Worm (Caenorhabditis elegans) whole organism, early embryonic: ENCODE measurements around the gene dmd-4.
A peak's percentile ranks its signal among the peaks of the same experiment; 100 is the strongest.

Experiments
- B0310.2 ChIP-seq: sonication (generic microtip); optimal IDR thresholded peaks from 2 replicates; lab custom pipeline; 2016; ENCODE audit warnings: mild to moderate bottlenecking, missing genetic modification characterization, missing compliant biosample characterization
- F13C5.2 ChIP-seq: sonication (generic microtip); optimal IDR thresholded peaks from 2 replicates; lab custom pipeline; 2017; ENCODE audit warnings: mild to moderate bottlenecking, missing genetic modification characterization, inconsistent platforms, missing compliant biosample characterization
- aly-1 ChIP-seq: sonication (generic microtip); optimal IDR thresholded peaks from 2 replicates; lab custom pipeline; 2016; ENCODE audit warnings: missing genetic modification characterization, missing compliant biosample characterization
- ama-1 ChIP-seq: fragments of 150-350 bp; optimal IDR thresholded peaks from 2 replicates; lab custom pipeline; 2014
- ceh-13 ChIP-seq: fragments of 200-800 bp; sonication (Bioruptor generic); optimal IDR thresholded peaks from 2 replicates; lab custom pipeline; 2018; ENCODE audit warnings: mild to moderate bottlenecking, missing genetic modification characterization, missing compliant biosample characterization
- ceh-36 ChIP-seq: sonication (generic microtip); optimal IDR thresholded peaks from 2 replicates; lab custom pipeline; 2016; ENCODE audit warnings: missing genetic modification characterization, inconsistent platforms, missing compliant biosample characterization
- ets-7 ChIP-seq: sonication (generic microtip); optimal IDR thresholded peaks from 2 replicates; lab custom pipeline; 2016; ENCODE audit warnings: missing genotype, missing genetic modification characterization, missing compliant biosample characterization
- flt-1 ChIP-seq: fragments of 200-800 bp; sonication (Bioruptor generic); IDR thresholded peaks from 2 replicates; pipeline ENCODE4 v1.3.6; 2022; ENCODE audit warnings: missing genetic modification characterization, missing compliant biosample characterization
- hmbx-1 ChIP-seq: sonication (generic microtip); optimal IDR thresholded peaks from 2 replicates; lab custom pipeline; 2016; ENCODE audit warnings: mild to moderate bottlenecking, missing genetic modification characterization, missing compliant biosample characterization
- hmg-4 ChIP-seq: fragments of 200-800 bp; sonication (Bioruptor generic); optimal IDR thresholded peaks from 2 replicates; lab custom pipeline; 2018; ENCODE audit warnings: mild to moderate bottlenecking, missing genetic modification characterization, missing compliant biosample characterization
- hnd-1 ChIP-seq: sonication (generic microtip); optimal IDR thresholded peaks from 2 replicates; lab custom pipeline; 2016; ENCODE audit warnings: missing genetic modification characterization, missing compliant biosample characterization
- pes-1 ChIP-seq: fragments of 200-800 bp; sonication (Bioruptor generic); IDR thresholded peaks from 2 replicates; pipeline ENCODE4 v1.3.6; 2022; ENCODE audit warnings: missing genetic modification reagents, missing genetic modification characterization, missing compliant biosample characterization
- scrt-1 ChIP-seq: fragments of 200-800 bp; sonication (Bioruptor generic); IDR thresholded peaks from 2 replicates; pipeline ENCODE4 v1.3.6; 2022; ENCODE audit warnings: missing genetic modification characterization, missing compliant biosample characterization
- sea-1 ChIP-seq: fragments of 200-800 bp; sonication (Bioruptor generic); conservative IDR thresholded peaks from 2 replicates; pipeline ENCODE4 v1.3.6; 2022; ENCODE audit warnings: missing genetic modification characterization, missing compliant biosample characterization
- tbx-11 ChIP-seq: fragments of 200-800 bp; sonication (Bioruptor generic); IDR thresholded peaks from 2 replicates; pipeline ENCODE4 v1.3.6; 2022; ENCODE audit warnings: missing genetic modification characterization, missing compliant biosample characterization
- tbx-37 ChIP-seq: fragments of 200-800 bp; sonication (Bioruptor generic); conservative IDR thresholded peaks from 2 replicates; pipeline ENCODE4 v1.3.6; 2022; ENCODE audit warnings: missing genetic modification reagents, missing genetic modification characterization, missing compliant biosample characterization
- tra-4 ChIP-seq: sonication (generic microtip); optimal IDR thresholded peaks from 2 replicates; lab custom pipeline; 2017; ENCODE audit warnings: missing genetic modification characterization, missing compliant biosample characterization

Gene dmd-4

ce11 chrX:14819495-14819894 lies 42.2 kb downstream of the dmd-4 start:
- no peak for TF ChIP-seq ets-7
- no peak for TF ChIP-seq F13C5.2
- no peak for TF ChIP-seq pes-1
- TF ChIP-seq ceh-36 (tag; lab: Kevin White, UChicago): no peak
- no peak for TF ChIP-seq tbx-37 (GFP tag; lab: Robert Waterston, UW)
- no peak for TF ChIP-seq scrt-1 (GFP tag; lab: Robert Waterston, UW)
- no peak for TF ChIP-seq flt-1 (GFP tag; lab: Robert Waterston, UW)
- no peak for TF ChIP-seq hmg-4 (GFP tag; lab: Kevin White, UChicago)
- no peak for TF ChIP-seq hmbx-1 (tag; lab: Kevin White, UChicago)
- no peak for TF ChIP-seq tbx-11 (GFP tag; lab: Robert Waterston, UW)
- TF ChIP-seq hnd-1: no peak
- TF ChIP-seq sea-1 (GFP tag; lab: Robert Waterston, UW): no peak
- no peak for TF ChIP-seq B0310.2 (tag; lab: Kevin White, UChicago)

- no peak for TF ChIP-seq tra-4
- no peak for TF ChIP-seq ama-1 (lab: Kevin White, UChicago)
- TF ChIP-seq pes-1: peak; percentile 39
- peak; percentile 42 for TF ChIP-seq aly-1 (tag; lab: Kevin White, UChicago)
- no peak for TF ChIP-seq hnd-1
- TF ChIP-seq ets-7: peak; percentile 59
- TF ChIP-seq F13C5.2: peak; percentile 78
- peak; percentile 46 for TF ChIP-seq B0310.2 (tag; lab: Kevin White, UChicago)
- no peak for TF ChIP-seq scrt-1 (GFP tag; lab: Robert Waterston, UW)
- no peak for TF ChIP-seq hmbx-1 (tag; lab: Kevin White, UChicago)
- 0 out of 2 replicates have a peak, but pooled peaks have one; percentile 57 for TF ChIP-seq sea-1 (GFP tag; lab: Robert Waterston, UW)
- peak; percentile 18 for TF ChIP-seq ceh-36 (tag; lab: Kevin White, UChicago)
- TF ChIP-seq tbx-11 (GFP tag; lab: Robert Waterston, UW): no peak
- 0 out of 2 replicates have a peak, but pooled peaks have one; percentile 16 for TF ChIP-seq tbx-37 (GFP tag; lab: Robert Waterston, UW)
- TF ChIP-seq ceh-13 (GFP tag; lab: Kevin White, UChicago): peak; percentile 41
- TF ChIP-seq flt-1 (GFP tag; lab: Robert Waterston, UW): 0 out of 2 replicates have a peak, but pooled peaks have one; percentile 24
- TF ChIP-seq hmg-4 (GFP tag; lab: Kevin White, UChicago): peak; percentile 87
Observed at ce11 chrX:14818464-14819259, 43.0 kb downstream of the dmd-4 start, which contains the start of gene epn-1. Gene epn-1, minus strand, starts transcription at chrX:14818514.

- TF ChIP-seq scrt-1 (GFP tag; lab: Robert Waterston, UW): no peak
- no peak for TF ChIP-seq pes-1
- TF ChIP-seq tbx-11 (GFP tag; lab: Robert Waterston, UW): no peak
- TF ChIP-seq ceh-36 (tag; lab: Kevin White, UChicago): no peak
- no peak for TF ChIP-seq hmg-4 (GFP tag; lab: Kevin White, UChicago)
- no peak for TF ChIP-seq ets-7
- no peak for TF ChIP-seq hmbx-1 (tag; lab: Kevin White, UChicago)
- TF ChIP-seq hnd-1: no peak
- TF ChIP-seq F13C5.2: no peak
Observed at ce11 chrX:14816717-14817116, 44.9 kb downstream of the dmd-4 start.

ce11 chrX:14815412-14815811 lies 46.2 kb downstream of the dmd-4 start:
- no peak for TF ChIP-seq pes-1
- no peak for TF ChIP-seq hmg-4 (GFP tag; lab: Kevin White, UChicago)
- no peak for TF ChIP-seq scrt-1 (GFP tag; lab: Robert Waterston, UW)
- no peak for TF ChIP-seq ama-1 (lab: Kevin White, UChicago)
- TF ChIP-seq flt-1 (GFP tag; lab: Robert Waterston, UW): no peak
- no peak for TF ChIP-seq B0310.2 (tag; lab: Kevin White, UChicago)
- no peak for TF ChIP-seq sea-1 (GFP tag; lab: Robert Waterston, UW)
- TF ChIP-seq tra-4: no peak
- TF ChIP-seq ceh-13 (GFP tag; lab: Kevin White, UChicago): no peak
- no peak for TF ChIP-seq hmbx-1 (tag; lab: Kevin White, UChicago)
- TF ChIP-seq tbx-37 (GFP tag; lab: Robert Waterston, UW): no peak
- no peak for TF ChIP-seq aly-1 (tag; lab: Kevin White, UChicago)
- no peak for TF ChIP-seq ets-7
- TF ChIP-seq F13C5.2: no peak
- TF ChIP-seq ceh-36 (tag; lab: Kevin White, UChicago): no peak
- no peak for TF ChIP-seq tbx-11 (GFP tag; lab: Robert Waterston, UW)
- no peak for TF ChIP-seq hnd-1

ce11 chrX:14813398-14813797 lies 48.3 kb downstream of the dmd-4 start:
- TF ChIP-seq F13C5.2 (peak; percentile 37), ets-7 (no peak)

ce11 chrX:14812061-14812460 lies 49.6 kb downstream of the dmd-4 start, which contains the start of gene T04C10.3:
Gene T04C10.3, plus strand, starts transcription at chrX:14812361.
- TF ChIP-seq hmg-4 (GFP tag; lab: Kevin White, UChicago) (no peak), flt-1 (GFP tag; lab: Robert Waterston, UW) (no peak), ceh-36 (tag; lab: Kevin White, UChicago) (no peak), tbx-11 (GFP tag; lab: Robert Waterston, UW) (no peak), scrt-1 (GFP tag; lab: Robert Waterston, UW) (no peak), B0310.2 (tag; lab: Kevin White, UChicago) (no peak), aly-1 (tag; lab: Kevin White, UChicago) (no peak)

- TF ChIP-seq ets-7: no peak
- TF ChIP-seq tra-4: no peak
- TF ChIP-seq tbx-37 (GFP tag; lab: Robert Waterston, UW): no peak
- no peak for TF ChIP-seq hmbx-1 (tag; lab: Kevin White, UChicago)
- TF ChIP-seq ama-1 (lab: Kevin White, UChicago): no peak
- TF ChIP-seq hmg-4 (GFP tag; lab: Kevin White, UChicago): no peak
- TF ChIP-seq F13C5.2: no peak
Observed at ce11 chrX:14810718-14811117, 50.9 kb downstream of the dmd-4 start, which contains the start of gene atf-4. Gene atf-4, minus strand, starts transcription at chrX:14810810.
